Worm (Caenorhabditis elegans): ENCODE results near the gene sao-1.

- no peak for TF ChIP-seq zip-2 (tag; optimal IDR thresholded peaks at IDR 0.05)
- no peak for TF ChIP-seq set-16 (GFP tag; IDR thresholded peaks at IDR 0.05)
- TF ChIP-seq rbr-2 (tag; optimal IDR thresholded peaks at IDR 0.05) = no peak
- no peak for TF ChIP-seq dpl-1 (GFP tag; optimal IDR thresholded peaks at IDR 0.05)
- no peak for TF ChIP-seq zag-1 (tag; optimal IDR thresholded peaks at IDR 0.05)
- no peak for TF ChIP-seq ztf-7 (tag; optimal IDR thresholded peaks at IDR 0.05)
- no peak for TF ChIP-seq ztf-11 (tag; optimal IDR thresholded peaks at IDR 0.05)
- TF ChIP-seq skn-1 (tag; optimal IDR thresholded peaks at IDR 0.05) = no peak
Observed at ce11 chrV:13915390-13915789, 48.3 kb upstream of the sao-1 start, which contains the start of gene gcy-32.

Data from whole organism, L4 larva.